Fruit fly (Drosophila melanogaster): Measurements from ENCODE around the gene CG7465.

- TF ChIP-seq usp (GFP tag; optimal IDR thresholded peaks at IDR 0.05) (no peak), EcR (GFP tag; optimal IDR thresholded peaks at IDR 0.05) (no peak), pan (optimal IDR thresholded peaks at IDR 0.05) (no peak), psq (optimal IDR thresholded peaks at IDR 0.05) (no peak)
These were observed 37.9 kb upstream of the CG7465 start for dm6 chr3L:4442168-4442567.
